Fruit fly (Drosophila melanogaster) whole organism, embryonic: Measurements from ENCODE around the gene Bet3.

Experiments used
- Atf6 ChIP-seq: fragments of 200-800 bp; sonication (Bioruptor generic); IDR thresholded peaks from 2 replicates; pipeline ENCODE4 v1.3.6; 2022; ENCODE audit warnings: missing biosample characterization, missing genetic modification characterization
- BtbVII ChIP-seq: fragments of 200-800 bp; sonication (Bioruptor generic); optimal IDR thresholded peaks from 3 replicates; lab custom pipeline; 2017; ENCODE audit warnings: missing biosample characterization, mild to moderate bottlenecking, missing genetic modification characterization
- CG10321 ChIP-seq: fragments of 200-800 bp; sonication (Bioruptor generic); IDR thresholded peaks from 2 replicates; pipeline ENCODE4 v1.3.6; 2022; ENCODE audit warnings: missing biosample characterization, missing genetic modification characterization
- CG11695 ChIP-seq: fragments of 200-800 bp; sonication (Bioruptor generic); IDR thresholded peaks from 3 replicates; pipeline ENCODE4 v1.3.6; 2022; ENCODE audit warnings: missing biosample characterization, missing genetic modification characterization
- CG13123 ChIP-seq: fragments of 200-800 bp; sonication (Bioruptor generic); optimal IDR thresholded peaks from 2 replicates; lab custom pipeline; 2016; ENCODE audit warnings: missing biosample characterization, missing genetic modification characterization
- CG13624 ChIP-seq: fragments of 200-800 bp; sonication (Bioruptor generic); optimal IDR thresholded peaks from 2 replicates; lab custom pipeline; 2016; ENCODE audit warnings: missing biosample characterization, missing genetic modification characterization
- CG1603 ChIP-seq: fragments of 200-800 bp; sonication (Bioruptor generic); optimal IDR thresholded peaks from 2 replicates; lab custom pipeline; 2019; ENCODE audit warnings: missing biosample characterization, mild to moderate bottlenecking, missing genetic modification characterization, moderate library complexity
- CG17385 ChIP-seq: fragments of 200-800 bp; sonication (Bioruptor generic); optimal IDR thresholded peaks from 3 replicates; lab custom pipeline; 2018; ENCODE audit warnings: missing biosample characterization, mild to moderate bottlenecking, missing genetic modification characterization
- CG1832 ChIP-seq: fragments of 200-800 bp; sonication (Bioruptor generic); optimal IDR thresholded peaks from 2 replicates; lab custom pipeline; 2017; ENCODE audit warnings: missing biosample characterization, mild to moderate bottlenecking, missing genetic modification characterization, inconsistent platforms
- CG34422 ChIP-seq: fragments of 200-800 bp; sonication (Bioruptor generic); IDR thresholded peaks from 3 replicates; pipeline ENCODE4 v1.3.6; 2022; ENCODE audit warnings: missing biosample characterization, missing genetic modification characterization
- CG3995 ChIP-seq: fragments of 200-800 bp; sonication (Bioruptor generic); optimal IDR thresholded peaks from 3 replicates; lab custom pipeline; 2016; ENCODE audit warnings: missing biosample characterization, missing genetic modification characterization
- CG43689 ChIP-seq: fragments of 200-800 bp; sonication (Bioruptor generic); IDR thresholded peaks from 2 replicates; pipeline ENCODE4 v1.3.6; 2022; ENCODE audit warnings: missing biosample characterization, missing genetic modification characterization
- CG4617 ChIP-seq: fragments of 200-800 bp; sonication (Bioruptor generic); optimal IDR thresholded peaks from 3 replicates; lab custom pipeline; 2016; ENCODE audit warnings: missing biosample characterization, missing genetic modification characterization, borderline replicate concordance
- CG7556 ChIP-seq: fragments of 200-800 bp; sonication (Bioruptor generic); optimal IDR thresholded peaks from 2 replicates; lab custom pipeline; 2017; ENCODE audit warnings: missing biosample characterization, mild to moderate bottlenecking, missing genetic modification characterization
- CG7963 ChIP-seq: fragments of 200-800 bp; sonication (Bioruptor generic); IDR thresholded peaks from 3 replicates; pipeline ENCODE4 v1.3.6; 2022; ENCODE audit warnings: missing biosample characterization, missing genetic modification characterization; ENCODE audit not compliant: partially characterized antibody
- Chrac-16 ChIP-seq: fragments of 200-800 bp; sonication (Bioruptor generic); optimal IDR thresholded peaks from 3 replicates; lab custom pipeline; 2016; ENCODE audit warnings: missing biosample characterization, missing genetic modification characterization
- D ChIP-seq, 2 experiments: fragments of 200-800 bp in 1 of 2; fragments of >200 bp in 1 of 2; sonication (Bioruptor generic) in 1 of 2; optimal IDR thresholded peaks; 2 replicates in 1 of 2; 3 replicates in 1 of 2; lab custom pipeline; 2017; ENCODE audit warnings: mild to moderate bottlenecking in 1 of 2, missing biosample characterization in 1 of 2, missing genetic modification characterization in 1 of 2, missing genetic modification reagents in 1 of 2
- Hmr ChIP-seq: fragments of 200-800 bp; sonication (Bioruptor generic); optimal IDR thresholded peaks from 3 replicates; lab custom pipeline; 2017; ENCODE audit warnings: mild to moderate bottlenecking, missing biosample characterization, missing genetic modification reagents, missing genetic modification characterization
- Hmx ChIP-seq: fragments of 200-800 bp; sonication (Bioruptor generic); optimal IDR thresholded peaks from 2 replicates; lab custom pipeline; 2016; ENCODE audit warnings: missing biosample characterization, missing genetic modification characterization
- Med ChIP-seq: fragments of 200-800 bp; sonication (Bioruptor generic); peaks from one replicate; lab custom pipeline; 2016; ENCODE audit warnings: missing biosample characterization, missing genetic modification characterization, mild to moderate bottlenecking, inconsistent platforms, moderate library complexity
- Six4 ChIP-seq: fragments of 200-800 bp; sonication (Bioruptor generic); optimal IDR thresholded peaks from 2 replicates; lab custom pipeline; 2016; ENCODE audit warnings: missing biosample characterization, missing genetic modification characterization
- Trl ChIP-seq, 3 experiments: fragments of >200 bp in 2 of 3; fragments of 200-800 bp in 1 of 3; sonication (Bioruptor generic) in 1 of 3; optimal IDR thresholded peaks; 2 replicates in 1 of 3; 3 replicates in 2 of 3; lab custom pipeline; 2016 to 2017; ENCODE audit warnings: missing biosample characterization in 1 of 3, missing genetic modification characterization in 1 of 3
- az2 ChIP-seq: fragments of 200-800 bp; sonication (Bioruptor generic); optimal IDR thresholded peaks from 3 replicates; lab custom pipeline; 2016; ENCODE audit warnings: missing biosample characterization, missing genetic modification characterization
- bsh ChIP-seq, 2 experiments: fragments of 200-800 bp; sonication (Bioruptor generic); optimal IDR thresholded peaks; 2 replicates each; lab custom pipeline; 2017 to 2018; ENCODE audit warnings: mild to moderate bottlenecking in 2 of 2, missing biosample characterization in 2 of 2, missing genetic modification characterization in 2 of 2, moderate library complexity in 1 of 2
- chm ChIP-seq: fragments of 200-800 bp; sonication (Bioruptor generic); IDR thresholded peaks from 2 replicates; pipeline ENCODE4 v1.3.6; 2022; ENCODE audit warnings: missing biosample characterization, missing genetic modification characterization
- da ChIP-seq: fragments of 200-800 bp; sonication (Bioruptor generic); optimal IDR thresholded peaks from 2 replicates; lab custom pipeline; 2016; ENCODE audit warnings: missing biosample characterization, missing genetic modification characterization
- dmrt11E ChIP-seq: fragments of 200-800 bp; sonication (Bioruptor generic); optimal IDR thresholded peaks from 3 replicates; lab custom pipeline; 2018; ENCODE audit warnings: missing biosample characterization, mild to moderate bottlenecking, missing genetic modification characterization, moderate library complexity
- dmrt99B ChIP-seq: fragments of 200-800 bp; sonication (Bioruptor generic); optimal IDR thresholded peaks from 2 replicates; lab custom pipeline; 2018; ENCODE audit warnings: missing biosample characterization, mild to moderate bottlenecking, missing genetic modification characterization, moderate library complexity
- exex ChIP-seq: fragments of 200-800 bp; sonication (Bioruptor generic); optimal IDR thresholded peaks from 4 replicates; lab custom pipeline; 2018; ENCODE audit warnings: missing biosample characterization, mild to moderate bottlenecking, missing genetic modification characterization, moderate library complexity
- hkb ChIP-seq, 2 experiments: fragments of 200-800 bp in 1 of 2; fragments of >200 bp in 1 of 2; sonication (Bioruptor generic) in 1 of 2; IDR thresholded peaks in 1 of 2; optimal IDR thresholded peaks in 1 of 2; 2 replicates each; pipeline versions ENCODE4 v1.3.6 to Lab custom; 2017 to 2022; ENCODE audit warnings: missing biosample characterization in 1 of 2, missing genetic modification characterization in 1 of 2
- kni ChIP-seq: fragments of 200-800 bp; sonication (Bioruptor generic); optimal IDR thresholded peaks from 3 replicates; lab custom pipeline; 2017; ENCODE audit warnings: mild to moderate bottlenecking, missing biosample characterization, missing genetic modification reagents, missing genetic modification characterization
- lbe ChIP-seq: fragments of 200-800 bp; sonication (Bioruptor generic); optimal IDR thresholded peaks from 2 replicates; lab custom pipeline; 2016; ENCODE audit warnings: missing biosample characterization, mild to moderate bottlenecking, missing genetic modification characterization
- lola ChIP-seq, 3 experiments: fragments of >200 bp in 2 of 3; fragments of 200-800 bp in 1 of 3; sonication (Bioruptor generic) in 1 of 3; optimal IDR thresholded peaks; 2 replicates each; lab custom pipeline; 2017 to 2019; ENCODE audit warnings: missing biosample characterization in 3 of 3, missing genetic modification characterization in 3 of 3, mild to moderate bottlenecking in 1 of 3, moderate library complexity in 1 of 3
- maf-S ChIP-seq: fragments of 200-800 bp; sonication (Bioruptor generic); optimal IDR thresholded peaks from 2 replicates; lab custom pipeline; 2016; ENCODE audit warnings: missing biosample characterization, missing genetic modification characterization
- mam ChIP-seq: fragments of 200-800 bp; sonication (Bioruptor generic); optimal IDR thresholded peaks from 3 replicates; lab custom pipeline; 2016; ENCODE audit warnings: missing biosample characterization, missing genetic modification characterization
- oc ChIP-seq: fragments of 200-800 bp; sonication (Bioruptor generic); optimal IDR thresholded peaks from 2 replicates; lab custom pipeline; 2018; ENCODE audit warnings: missing biosample characterization, mild to moderate bottlenecking, missing genetic modification characterization, moderate library complexity
- sd ChIP-seq: fragments of 200-800 bp; sonication (Bioruptor generic); optimal IDR thresholded peaks from 3 replicates; lab custom pipeline; 2018; ENCODE audit warnings: missing biosample characterization, mild to moderate bottlenecking, missing genetic modification characterization, moderate library complexity
- sens ChIP-seq: fragments of 200-800 bp; sonication (Bioruptor generic); peaks from one replicate; lab custom pipeline; 2016; ENCODE audit warnings: missing biosample characterization, missing genetic modification characterization
- seq ChIP-seq: fragments of 200-800 bp; sonication (Bioruptor generic); IDR thresholded peaks from 2 replicates; pipeline ENCODE4 v1.3.6; 2022; ENCODE audit warnings: missing biosample characterization, missing genetic modification characterization
- so ChIP-seq: fragments of 200-800 bp; sonication (Bioruptor generic); IDR thresholded peaks from 3 replicates; pipeline ENCODE4 v1.3.6; 2022; ENCODE audit warnings: missing biosample characterization, missing genetic modification characterization
- sqz ChIP-seq: fragments of 200-800 bp; sonication (Bioruptor generic); optimal IDR thresholded peaks from 3 replicates; lab custom pipeline; 2018; ENCODE audit warnings: missing biosample characterization, mild to moderate bottlenecking, missing genetic modification characterization
- sr ChIP-seq: fragments of 200-800 bp; sonication (Bioruptor generic); IDR thresholded peaks from 3 replicates; pipeline ENCODE4 v1.3.6; 2022; ENCODE audit warnings: missing biosample characterization, missing genetic modification characterization
- stc ChIP-seq: fragments of 200-800 bp; sonication (Bioruptor generic); IDR thresholded peaks from 2 replicates; pipeline ENCODE4 v1.3.6; 2022; ENCODE audit warnings: missing biosample characterization, missing genetic modification characterization
- sug ChIP-seq: fragments of 200-800 bp; optimal IDR thresholded peaks from 2 replicates; lab custom pipeline; 2019; ENCODE audit warnings: missing biosample characterization, mild to moderate bottlenecking, missing genetic modification characterization, moderate library complexity
- vvl ChIP-seq: fragments of 200-800 bp; sonication (Bioruptor generic); IDR thresholded peaks from 2 replicates; pipeline ENCODE4 v1.3.6; 2022; ENCODE audit warnings: missing biosample characterization, missing genetic modification characterization
- yki ChIP-seq: fragments of >200 bp; optimal IDR thresholded peaks from 3 replicates; lab custom pipeline; 2018

The Bet3 gene

DNA sequence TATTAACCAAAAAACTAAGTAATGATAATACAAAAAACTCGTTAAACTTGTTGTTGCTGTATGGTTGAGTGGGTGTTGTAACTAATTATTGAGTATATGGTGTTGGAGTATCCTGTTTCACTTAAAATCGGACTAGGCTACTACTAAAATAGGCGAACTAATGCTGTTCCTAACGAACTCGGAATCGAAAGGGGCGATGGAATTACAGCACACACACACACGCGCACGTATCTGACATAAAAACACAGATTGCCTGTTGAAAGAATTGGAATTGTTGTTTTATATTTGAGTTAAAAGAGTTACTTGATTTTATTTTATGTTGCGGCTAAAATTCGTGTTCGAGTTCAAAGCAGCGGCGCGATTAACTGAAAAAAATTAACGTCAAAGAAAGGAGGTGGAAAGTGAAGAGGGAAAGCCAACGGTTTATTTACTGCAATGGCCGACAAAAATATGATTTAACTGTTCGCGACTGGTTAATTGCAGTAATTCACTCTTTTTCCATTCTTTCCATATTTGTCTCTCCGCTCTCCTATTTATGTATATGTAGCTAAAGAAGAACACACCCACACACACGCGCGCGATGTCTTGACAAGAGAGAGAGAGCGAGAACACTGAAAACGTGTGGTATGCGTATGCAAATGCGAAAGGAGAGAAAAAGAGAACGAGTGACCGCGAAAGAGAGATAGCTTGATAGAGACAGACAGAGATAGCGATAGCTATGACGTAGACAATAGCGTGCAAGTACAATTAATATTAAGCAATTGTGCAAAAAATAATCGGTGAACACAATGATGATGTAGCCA, 40.5 kb downstream of the Bet3 start (continued):
- TF ChIP-seq dmrt11E (tag; lab: Kevin White, UChicago) (no peak), BtbVII (peak; percentile 85), sug (tag; lab: Kevin White, UChicago) (peak; percentile 76), oc (tag; lab: Kevin White, UChicago) (no peak), lbe (GFP tag; lab: Kevin White, UChicago) (peak; percentile 14), CG3995 (GFP tag; lab: Kevin White, UChicago) (no peak), dmrt99B (tag; lab: Kevin White, UChicago) (no peak), Six4 (GFP tag; lab: Kevin White, UChicago) (no peak), sqz (GFP tag; lab: Kevin White, UChicago) (peak; percentile 22), maf-S (GFP tag; lab: Kevin White, UChicago) (no peak), so (GFP tag; lab: Robert Waterston, UW) (peak; percentile 42; the same call in 1 of the 3 replicates), exex (tag; lab: Kevin White, UChicago) (peak; percentile 26), yki (peak; percentile 55), sd (tag; lab: Kevin White, UChicago) (peak; percentile 94), bsh (GFP tag; optimal IDR thresholded peaks at IDR 0.05; lab: Kevin White, UChicago) (peak in 1 of 2 experiments; percentile 12), CG1832 (GFP tag; lab: Kevin White, UChicago) (peak; percentile 85), CG7963 (GFP tag; lab: Robert Waterston, UW) (no peak), stc (peak; percentile 13; the same call in 1 of the 2 replicates), lola (GFP tag; optimal IDR thresholded peaks at IDR 0.05; lab: Kevin White, UChicago) (peak in 1 of 3 experiments; percentile 73), CG11695 (GFP tag; lab: Robert Waterston, UW) (0 out of 3 replicates have a peak, but pooled peaks have one; percentile 6), Med (GFP tag; lab: Kevin White, UChicago) (peak; percentile 48), CG7556 (GFP tag; lab: Kevin White, UChicago) (no peak), D (optimal IDR thresholded peaks at IDR 0.05; lab: Kevin White, UChicago) (peak; percentile 6), D (GFP tag; optimal IDR thresholded peaks at IDR 0.05; lab: Kevin White, UChicago) (no peak), Trl (optimal IDR thresholded peaks at IDR 0.05; lab: Kevin White, UChicago) (peak; percentile 91 to 96), Trl (GFP tag; optimal IDR thresholded peaks at IDR 0.05; lab: Kevin White, UChicago) (peak; percentile 40), chm (GFP tag; lab: Robert Waterston, UW) (peak; percentile 59; the same call in 1 of the 2 replicates), CG17385 (peak; percentile 11), vvl (peak; percentile 85), kni (peak; percentile 39), Atf6 (GFP tag; lab: Robert Waterston, UW) (0 out of 2 replicates have a peak, but pooled peaks have one; percentile 13), CG34422 (GFP tag; lab: Robert Waterston, UW) (peak; percentile 6; the same call in 1 of the 3 replicates), seq (GFP tag; lab: Robert Waterston, UW) (peak; percentile 49; the same call in 1 of the 2 replicates), CG1603 (no peak), CG10321 (GFP tag; lab: Robert Waterston, UW) (peak; percentile 58; the same call in 1 of the 2 replicates)

- no peak for TF ChIP-seq CG13123 (GFP tag; lab: Kevin White, UChicago)
- no peak for TF ChIP-seq az2
- TF ChIP-seq Hmx (GFP tag; lab: Kevin White, UChicago) = no peak
- no peak for TF ChIP-seq CG13624 (GFP tag; lab: Kevin White, UChicago)
- TF ChIP-seq CG43689 (GFP tag; lab: Robert Waterston, UW) = no peak
- TF ChIP-seq mam (GFP tag; lab: Kevin White, UChicago) = no peak
- 0 out of 3 replicates have a peak, but pooled peaks have one; percentile 17 for TF ChIP-seq sr (GFP tag; lab: Robert Waterston, UW)
- no peak for TF ChIP-seq Chrac-16 (GFP tag; lab: Kevin White, UChicago)
- TF ChIP-seq da (GFP tag; lab: Kevin White, UChicago) = no peak
- peak; percentile 55 to 74 for TF ChIP-seq Trl (optimal IDR thresholded peaks at IDR 0.05; lab: Kevin White, UChicago)
- no peak for TF ChIP-seq Trl (GFP tag; optimal IDR thresholded peaks at IDR 0.05; lab: Kevin White, UChicago)
- peak; percentile 71 for TF ChIP-seq sens (GFP tag; lab: Kevin White, UChicago)
- TF ChIP-seq Hmr (GFP tag; lab: Kevin White, UChicago) = no peak
- TF ChIP-seq CG4617 (GFP tag; lab: Kevin White, UChicago) = no peak
- no peak for TF ChIP-seq hkb (optimal IDR thresholded peaks at IDR 0.05; lab: Kevin White, UChicago)
- TF ChIP-seq hkb (GFP tag; IDR thresholded peaks at IDR 0.05; lab: Robert Waterston, UW) = no peak
Observed at dm6 chr3L:9400697-9401353, 41.2 kb downstream of the Bet3 start.
